Worm (Caenorhabditis elegans): ENCODE results near the gene C05G5.3.
A peak's percentile ranks its signal among the peaks of the same experiment; 100 is the strongest.

C05G5.3 gene

ce11 chrX:14706698-14707285, 45.0 kb downstream of the C05G5.3 start, which contains the start of gene tmem-184 (continued):
- TF ChIP-seq xbp-1 (tag; optimal IDR thresholded peaks at IDR 0.05): no peak
- TF ChIP-seq lin-15B (tag; optimal IDR thresholded peaks at IDR 0.05): no peak
- no peak for TF ChIP-seq snpc-4 (tag; optimal IDR thresholded peaks at IDR 0.05)
- TF ChIP-seq elt-2 (tag; optimal IDR thresholded peaks at IDR 0.05): peak; percentile 9
- no peak for TF ChIP-seq unc-98 (GFP tag; IDR thresholded peaks at IDR 0.05)
- no peak for TF ChIP-seq pag-3 (tag; optimal IDR thresholded peaks at IDR 0.05; ENCODE audit: borderline replicate concordance, insufficient read depth)
- TF ChIP-seq ztf-11 (tag; optimal IDR thresholded peaks at IDR 0.05): no peak
- peak; percentile 64 for TF ChIP-seq nhr-85 (tag)
- no peak for TF ChIP-seq ztf-4 (tag; optimal IDR thresholded peaks at IDR 0.05)
- TF ChIP-seq mep-1 (tag; optimal IDR thresholded peaks at IDR 0.05): no peak
- TF ChIP-seq nhr-12 (tag; optimal IDR thresholded peaks at IDR 0.05): no peak
- no peak for TF ChIP-seq C34B4.2 (tag; optimal IDR thresholded peaks at IDR 0.05)
- TF ChIP-seq isw-1 (GFP tag; IDR thresholded peaks at IDR 0.05): no peak
- no peak for TF ChIP-seq ces-1 (GFP tag; optimal IDR thresholded peaks at IDR 0.05)
- no peak for TF ChIP-seq lin-39 (tag; optimal IDR thresholded peaks at IDR 0.05)
- TF ChIP-seq nhr-20 (tag; optimal IDR thresholded peaks at IDR 0.05): no peak
- no peak for TF ChIP-seq jun-1 (tag; optimal IDR thresholded peaks at IDR 0.05)
- no peak for TF ChIP-seq fkh-8 (tag; optimal IDR thresholded peaks at IDR 0.05)
- TF ChIP-seq mdl-1 (tag; optimal IDR thresholded peaks at IDR 0.05): no peak
- TF ChIP-seq unc-130 (tag; optimal IDR thresholded peaks at IDR 0.05): no peak
- TF ChIP-seq grh-1 (GFP tag; IDR thresholded peaks at IDR 0.05): no peak
- no peak for TF ChIP-seq C04F5.9 (tag; optimal IDR thresholded peaks at IDR 0.05)
- TF ChIP-seq ceh-88 (GFP tag; IDR thresholded peaks at IDR 0.05): no peak
- TF ChIP-seq lin-35 (GFP tag; optimal IDR thresholded peaks at IDR 0.05): peak in 1 of 2 experiments; percentile 39
- no peak for TF ChIP-seq fkh-10 (GFP tag; optimal IDR thresholded peaks at IDR 0.05)
- no peak for TF ChIP-seq tlp-1 (tag; optimal IDR thresholded peaks at IDR 0.05)
- no peak for TF ChIP-seq nhr-77 (tag; optimal IDR thresholded peaks at IDR 0.05)
- no peak for TF ChIP-seq nhr-237 (tag; optimal IDR thresholded peaks at IDR 0.05)
- TF ChIP-seq hpl-2 (GFP tag; optimal IDR thresholded peaks at IDR 0.05): no peak
- no peak for TF ChIP-seq fkh-4 (tag; optimal IDR thresholded peaks at IDR 0.05; ENCODE audit: borderline replicate concordance)
- no peak for TF ChIP-seq mef-2 (tag; optimal IDR thresholded peaks at IDR 0.05)
- no peak for TF ChIP-seq unc-62 (GFP tag; optimal IDR thresholded peaks at IDR 0.05)
- TF ChIP-seq alr-1 (tag; optimal IDR thresholded peaks at IDR 0.05; ENCODE audit: borderline replicate concordance): no peak
- no peak for TF ChIP-seq rnt-1 (tag; optimal IDR thresholded peaks at IDR 0.05)
- no peak for TF ChIP-seq sptf-1 (tag; optimal IDR thresholded peaks at IDR 0.05)
- no peak for TF ChIP-seq nhr-84 (tag; optimal IDR thresholded peaks at IDR 0.05)
- TF ChIP-seq nhr-47 (tag; optimal IDR thresholded peaks at IDR 0.05): no peak

ce11 chrX:14704933-14705332, 46.9 kb downstream of the C05G5.3 start:
- TF ChIP-seq fkh-8 (tag; optimal IDR thresholded peaks at IDR 0.05) (no peak), efl-1 (optimal IDR thresholded peaks at IDR 0.05) (no peak), efl-1 (GFP tag; optimal IDR thresholded peaks at IDR 0.05 in 1 of 2) (peak in 1 of 2 experiments; percentile 9), aly-2 (tag; optimal IDR thresholded peaks at IDR 0.05) (no peak), lin-39 (tag; optimal IDR thresholded peaks at IDR 0.05) (no peak), nhr-28 (tag; optimal IDR thresholded peaks at IDR 0.05) (no peak), egl-27 (tag; optimal IDR thresholded peaks at IDR 0.05) (no peak), snpc-4 (tag; optimal IDR thresholded peaks at IDR 0.05) (peak; percentile 74)

- no peak for TF ChIP-seq C16A3.4 (tag; optimal IDR thresholded peaks at IDR 0.05)
- TF ChIP-seq dpl-1 (GFP tag; optimal IDR thresholded peaks at IDR 0.05): no peak
- TF ChIP-seq nhr-71 (tag; optimal IDR thresholded peaks at IDR 0.05): no peak
- no peak for TF ChIP-seq vab-15 (tag; optimal IDR thresholded peaks at IDR 0.05)
- TF ChIP-seq nhr-237 (tag; optimal IDR thresholded peaks at IDR 0.05): no peak
- TF ChIP-seq elt-3 (tag; optimal IDR thresholded peaks at IDR 0.05): no peak
- TF ChIP-seq egl-27 (tag; optimal IDR thresholded peaks at IDR 0.05): no peak
- no peak for TF ChIP-seq aha-1 (tag; optimal IDR thresholded peaks at IDR 0.05)
These were observed 50.3 kb downstream of the C05G5.3 start, which contains the start of gene F40E10.5 for ce11 chrX:14701490-14701889. Gene F40E10.5, plus strand, starts transcription at chrX:14701790.

Data from whole organism, L1 larva.